Fruit fly (Drosophila melanogaster) whole organism, prepupa: ENCODE measurements around the gene CG14017.

Experiments used
- Blimp-1 ChIP-seq: fragments of 200-800 bp; sonication (Bioruptor generic); optimal IDR thresholded peaks from 3 replicates; lab custom pipeline; 2017; ENCODE audit warnings: missing biosample characterization, missing genetic modification characterization, mild to moderate bottlenecking, moderate library complexity, missing genetic modification reagents
- CG1621 ChIP-seq: fragments of 200-800 bp; sonication (Bioruptor generic); optimal IDR thresholded peaks from 3 replicates; lab custom pipeline; 2018; ENCODE audit warnings: missing biosample characterization, mild to moderate bottlenecking, missing genetic modification characterization
- CG6276 ChIP-seq: fragments of 200-800 bp; sonication (Bioruptor generic); optimal IDR thresholded peaks from 2 replicates; lab custom pipeline; 2017; ENCODE audit warnings: missing biosample characterization, mild to moderate bottlenecking, missing genetic modification characterization
- CG8319 ChIP-seq: fragments of 200-800 bp; sonication (Bioruptor generic); optimal IDR thresholded peaks from 3 replicates; lab custom pipeline; 2016; ENCODE audit warnings: missing biosample characterization, missing genetic modification characterization
- CG8632 ChIP-seq: fragments of 200-800 bp; sonication (Bioruptor generic); optimal IDR thresholded peaks from 3 replicates; lab custom pipeline; 2016; ENCODE audit warnings: missing biosample characterization, missing genetic modification characterization
- Ets21C ChIP-seq: fragments of 200-800 bp; sonication (Bioruptor generic); optimal IDR thresholded peaks from 3 replicates; lab custom pipeline; 2016; ENCODE audit warnings: missing biosample characterization, missing genetic modification characterization
- acj6 ChIP-seq: fragments of 200-800 bp; sonication (Bioruptor generic); optimal IDR thresholded peaks from 3 replicates; lab custom pipeline; 2016; ENCODE audit warnings: missing biosample characterization, missing genetic modification characterization
- svp ChIP-seq: fragments of 200-800 bp; sonication (Bioruptor generic); peaks from one replicate; lab custom pipeline; 2016; ENCODE audit warnings: missing biosample characterization, missing genetic modification characterization

dm6 chr2L:5569503-5569902 is 15.8 kb downstream of the CG14017 start:
- TF ChIP-seq Blimp-1 (GFP tag; lab: Kevin White, UChicago) (no peak), CG8319 (GFP tag; lab: Kevin White, UChicago) (no peak), Ets21C (GFP tag; lab: Kevin White, UChicago) (peak; percentile 15), CG8632 (GFP tag; lab: Kevin White, UChicago) (no peak), CG6276 (no peak), acj6 (peak; percentile 57), svp (GFP tag; lab: Kevin White, UChicago) (peak; percentile 69), CG1621 (tag; lab: Kevin White, UChicago) (peak; percentile 18)
